Worm (Caenorhabditis elegans) whole organism, early embryonic: ENCODE results near the gene Y69H2.3.

Experiments used
- ama-1 ChIP-seq: fragments of 150-350 bp; optimal IDR thresholded peaks from 2 replicates; lab custom pipeline; 2014
- ceh-36 ChIP-seq: sonication (generic microtip); optimal IDR thresholded peaks from 2 replicates; lab custom pipeline; 2016; ENCODE audit warnings: missing genetic modification characterization, inconsistent platforms, missing compliant biosample characterization
- flt-1 ChIP-seq: fragments of 200-800 bp; sonication (Bioruptor generic); IDR thresholded peaks from 2 replicates; pipeline ENCODE4 v1.3.6; 2022; ENCODE audit warnings: missing genetic modification characterization, missing compliant biosample characterization
- sea-1 ChIP-seq: fragments of 200-800 bp; sonication (Bioruptor generic); conservative IDR thresholded peaks from 2 replicates; pipeline ENCODE4 v1.3.6; 2022; ENCODE audit warnings: missing genetic modification characterization, missing compliant biosample characterization
- tbx-11 ChIP-seq: fragments of 200-800 bp; sonication (Bioruptor generic); IDR thresholded peaks from 2 replicates; pipeline ENCODE4 v1.3.6; 2022; ENCODE audit warnings: missing genetic modification characterization, missing compliant biosample characterization
- tbx-37 ChIP-seq: fragments of 200-800 bp; sonication (Bioruptor generic); conservative IDR thresholded peaks from 2 replicates; pipeline ENCODE4 v1.3.6; 2022; ENCODE audit warnings: missing genetic modification reagents, missing genetic modification characterization, missing compliant biosample characterization
- tra-4 ChIP-seq: sonication (generic microtip); optimal IDR thresholded peaks from 2 replicates; lab custom pipeline; 2017; ENCODE audit warnings: missing genetic modification characterization, missing compliant biosample characterization

- no peak for TF ChIP-seq sea-1 (GFP tag; lab: Robert Waterston, UW)
- no peak for TF ChIP-seq ceh-36 (tag; lab: Kevin White, UChicago)
- TF ChIP-seq ama-1 (lab: Kevin White, UChicago): no peak
- no peak for TF ChIP-seq tbx-37
- TF ChIP-seq tbx-11 (GFP tag; lab: Robert Waterston, UW): no peak
- TF ChIP-seq flt-1 (GFP tag; lab: Robert Waterston, UW): no peak
- TF ChIP-seq tra-4 (tag; lab: Kevin White, UChicago): no peak
Observed at ce11 chrV:18626764-18627163, 37.2 kb downstream of the Y69H2.3 start, which contains the start of gene Y69H2.15.
